Fruit fly (Drosophila melanogaster): ENCODE measurements around the gene Mf.

Mf gene

dm6 chr3R:15131677-15132076 lies 49.6 kb downstream of the Mf start, which contains the start of gene CG42788 (continued):
- peak; percentile 75 for TF ChIP-seq fkh (GFP tag; optimal IDR thresholded peaks at IDR 0.05)
- peak; percentile 40 for TF ChIP-seq topi (GFP tag; optimal IDR thresholded peaks at IDR 0.05)
- TF ChIP-seq Eip75B (GFP tag; optimal IDR thresholded peaks at IDR 0.05): peak; percentile 18
- TF ChIP-seq salr (GFP tag; optimal IDR thresholded peaks at IDR 0.05): peak in 1 of 2 experiments; percentile 55
- TF ChIP-seq CG11294 (GFP tag; IDR thresholded peaks at IDR 0.05): no peak
- TF ChIP-seq CG10669 (GFP tag; optimal IDR thresholded peaks at IDR 0.05): no peak
- TF ChIP-seq Blimp-1 (GFP tag; optimal IDR thresholded peaks at IDR 0.05): no peak

- TF ChIP-seq salr (GFP tag; optimal IDR thresholded peaks at IDR 0.05) (peak; percentile 44 to 51), CG6276 (GFP tag; optimal IDR thresholded peaks at IDR 0.05) (peak; percentile 3), CG8119 (GFP tag; IDR thresholded peaks at IDR 0.05) (no peak), ss (GFP tag; optimal IDR thresholded peaks at IDR 0.05) (peak in 1 of 2 experiments; percentile 9)
Observed at dm6 chr3R:15130873-15131272, 50.4 kb downstream of the Mf start.

dm6 chr3R:15129998-15130397 lies 51.3 kb downstream of the Mf start:
- peak; percentile 6 for TF ChIP-seq svp (GFP tag)
- TF ChIP-seq Lpt (GFP tag; optimal IDR thresholded peaks at IDR 0.05): no peak
- TF ChIP-seq CG3919 (GFP tag; optimal IDR thresholded peaks at IDR 0.05): no peak
- TF ChIP-seq Eip78C (GFP tag): peak; percentile 47
- TF ChIP-seq Ets21C (GFP tag; optimal IDR thresholded peaks at IDR 0.05): no peak
- TF ChIP-seq CG7368 (GFP tag; optimal IDR thresholded peaks at IDR 0.05): no peak
- TF ChIP-seq CG32006 (GFP tag; optimal IDR thresholded peaks at IDR 0.05): no peak

dm6 chr3R:15128646-15129429 lies 52.5 kb downstream of the Mf start:
- TF ChIP-seq CG15336 (GFP tag; IDR thresholded peaks at IDR 0.05): peak; percentile 51; the same call in 1 of the 2 replicates
- peak in 1 of 2 experiments; percentile 60 for TF ChIP-seq salr (GFP tag; optimal IDR thresholded peaks at IDR 0.05)
- no peak for TF ChIP-seq Sox102F (GFP tag; optimal IDR thresholded peaks at IDR 0.05)
- TF ChIP-seq OdsH (GFP tag; optimal IDR thresholded peaks at IDR 0.05): peak; percentile 37
- no peak for TF ChIP-seq CG6792 (GFP tag; optimal IDR thresholded peaks at IDR 0.05)
- TF ChIP-seq Lpt (GFP tag; optimal IDR thresholded peaks at IDR 0.05): no peak
- no peak for TF ChIP-seq CG1621 (tag; optimal IDR thresholded peaks at IDR 0.05)
- no peak for TF ChIP-seq fd85E (GFP tag; optimal IDR thresholded peaks at IDR 0.05)
- TF ChIP-seq CG3919 (GFP tag; optimal IDR thresholded peaks at IDR 0.05): no peak
- TF ChIP-seq dsx (GFP tag; optimal IDR thresholded peaks at IDR 0.05; ENCODE audit: poor library complexity, severe bottlenecking): no peak
- no peak for TF ChIP-seq svp (GFP tag)
- TF ChIP-seq CG3032 (tag; optimal IDR thresholded peaks at IDR 0.05): no peak
- TF ChIP-seq net (GFP tag; optimal IDR thresholded peaks at IDR 0.05): peak; percentile 25
- TF ChIP-seq Eip75B (GFP tag; optimal IDR thresholded peaks at IDR 0.05): no peak
- no peak for TF ChIP-seq CG11762 (GFP tag; optimal IDR thresholded peaks at IDR 0.05; ENCODE audit: insufficient read depth)
- TF ChIP-seq Blimp-1 (GFP tag; optimal IDR thresholded peaks at IDR 0.05): no peak
- no peak for TF ChIP-seq Ets96B (tag; optimal IDR thresholded peaks at IDR 0.05)
- no peak for TF ChIP-seq CG34406 (GFP tag; optimal IDR thresholded peaks at IDR 0.05)
- no peak for TF ChIP-seq Met (GFP tag; optimal IDR thresholded peaks at IDR 0.05)
- peak; percentile 8 for TF ChIP-seq fkh (GFP tag; optimal IDR thresholded peaks at IDR 0.05)
- no peak for TF ChIP-seq CG9139 (GFP tag; optimal IDR thresholded peaks at IDR 0.05)
- no peak for TF ChIP-seq CG7368 (GFP tag; optimal IDR thresholded peaks at IDR 0.05)
- TF ChIP-seq lz (GFP tag; optimal IDR thresholded peaks at IDR 0.05): no peak
- no peak for TF ChIP-seq CG16779 (tag; optimal IDR thresholded peaks at IDR 0.05)
- TF ChIP-seq pdm3 (GFP tag; optimal IDR thresholded peaks at IDR 0.05): peak; percentile 2
- TF ChIP-seq Gug (GFP tag; IDR thresholded peaks at IDR 0.05): no peak
- TF ChIP-seq ss (GFP tag; optimal IDR thresholded peaks at IDR 0.05): no peak
- TF ChIP-seq fd59A (GFP tag; optimal IDR thresholded peaks at IDR 0.05): no peak
- TF ChIP-seq CG6276 (GFP tag; optimal IDR thresholded peaks at IDR 0.05): peak; percentile 70
- no peak for TF ChIP-seq Smox (GFP tag; optimal IDR thresholded peaks at IDR 0.05)
- TF ChIP-seq CG11902 (GFP tag; optimal IDR thresholded peaks at IDR 0.05): no peak
- no peak for TF ChIP-seq CG6163 (GFP tag; IDR thresholded peaks at IDR 0.05)
- TF ChIP-seq dac (GFP tag; optimal IDR thresholded peaks at IDR 0.05): peak; percentile 44
- no peak for TF ChIP-seq vri (GFP tag; optimal IDR thresholded peaks at IDR 0.05)
- TF ChIP-seq CG6808 (GFP tag; optimal IDR thresholded peaks at IDR 0.05): no peak
- TF ChIP-seq acj6 (GFP tag; optimal IDR thresholded peaks at IDR 0.05): peak; percentile 14
- TF ChIP-seq topi (GFP tag; optimal IDR thresholded peaks at IDR 0.05): no peak
